Worm (Caenorhabditis elegans) whole organism, L3 larva: ENCODE results near the gene ZK856.5.

ENCODE experiments used
- ZK546.5 ChIP-seq: sonication (generic microtip); optimal IDR thresholded peaks from 2 replicates; lab custom pipeline; 2017; ENCODE audit warnings: missing biosample characterization, missing genetic modification characterization
- aly-2 ChIP-seq: fragments of 150-350 bp; optimal IDR thresholded peaks from 2 replicates; lab custom pipeline; 2014; ENCODE audit warnings: missing biosample characterization, missing genetic modification characterization
- ceh-16 ChIP-seq: sonication (generic microtip); optimal IDR thresholded peaks from 2 replicates; lab custom pipeline; 2017; ENCODE audit warnings: missing biosample characterization, missing genetic modification characterization
- ceh-28 ChIP-seq: fragments of 150-350 bp; optimal IDR thresholded peaks from 2 replicates; lab custom pipeline; 2014; ENCODE audit warnings: missing biosample characterization, missing genetic modification reagents, missing genetic modification characterization
- ceh-9 ChIP-seq: sonication (generic microtip); optimal IDR thresholded peaks from 2 replicates; lab custom pipeline; 2018; ENCODE audit warnings: missing biosample characterization, missing genetic modification characterization
- daf-12 ChIP-seq: fragments of 150-350 bp; optimal IDR thresholded peaks from 2 replicates; lab custom pipeline; 2014; ENCODE audit warnings: missing biosample characterization, missing genetic modification reagents, missing genetic modification characterization
- egl-27 ChIP-seq: sonication (generic microtip); optimal IDR thresholded peaks from 4 replicates; lab custom pipeline; 2017; ENCODE audit warnings: missing biosample characterization, missing genetic modification reagents, missing genetic modification characterization
- elt-1 ChIP-seq: fragments of 150-350 bp; optimal IDR thresholded peaks from 2 replicates; lab custom pipeline; 2014; ENCODE audit warnings: missing biosample characterization, missing genetic modification characterization
- elt-2 ChIP-seq: sonication (generic microtip); optimal IDR thresholded peaks from 2 replicates; lab custom pipeline; 2016; ENCODE audit warnings: missing genetic modification reagents, mild to moderate bottlenecking, missing genetic modification characterization, missing compliant biosample characterization
- elt-3 ChIP-seq, 3 experiments: fragments of 150-350 bp in 1 of 3; sonication (generic microtip) in 2 of 3; optimal IDR thresholded peaks; 2 replicates in 2 of 3; 4 replicates in 1 of 3; lab custom pipeline; 2014 to 2017; ENCODE audit warnings: missing biosample characterization in 3 of 3, missing genetic modification characterization in 3 of 3
- eor-1 ChIP-seq, 2 experiments: fragments of 150-350 bp; optimal IDR thresholded peaks; 2 replicates each; lab custom pipeline; 2014 to 2018; ENCODE audit warnings: missing biosample characterization in 2 of 2, missing genetic modification characterization in 2 of 2
- fkh-10 ChIP-seq: sonication (generic microtip); optimal IDR thresholded peaks from 2 replicates; lab custom pipeline; 2017; ENCODE audit warnings: missing biosample characterization, missing genetic modification reagents, missing genetic modification characterization
- fkh-2 ChIP-seq: fragments of 150-350 bp; optimal IDR thresholded peaks from 2 replicates; lab custom pipeline; 2014; ENCODE audit warnings: missing biosample characterization, missing genetic modification reagents, missing genetic modification characterization
- fos-1 ChIP-seq: fragments of 150-350 bp; optimal IDR thresholded peaks from 2 replicates; lab custom pipeline; 2014; ENCODE audit warnings: missing biosample characterization, missing genetic modification characterization
- hmg-11 ChIP-seq: sonication (generic microtip); optimal IDR thresholded peaks from 2 replicates; lab custom pipeline; 2016; ENCODE audit warnings: missing genetic modification characterization, missing compliant biosample characterization
- jun-1 ChIP-seq: fragments of 150-350 bp; optimal IDR thresholded peaks from 2 replicates; lab custom pipeline; 2014; ENCODE audit warnings: missing biosample characterization, missing genetic modification reagents, missing genetic modification characterization
- lin-15B ChIP-seq: fragments of 150-350 bp; optimal IDR thresholded peaks from 2 replicates; lab custom pipeline; 2014; ENCODE audit warnings: missing biosample characterization, missing genetic modification characterization
- lin-39 ChIP-seq: fragments of 150-350 bp; optimal IDR thresholded peaks from 2 replicates; lab custom pipeline; 2018; ENCODE audit warnings: missing biosample characterization, missing genetic modification reagents, missing genetic modification characterization
- lsy-12 ChIP-seq: sonication (generic microtip); optimal IDR thresholded peaks from 2 replicates; lab custom pipeline; 2016; ENCODE audit warnings: mild to moderate bottlenecking, missing genetic modification characterization, missing compliant biosample characterization
- mdl-1 ChIP-seq: fragments of 150-350 bp; optimal IDR thresholded peaks from 2 replicates; lab custom pipeline; 2014; ENCODE audit warnings: missing biosample characterization, missing genetic modification characterization
- mml-1 ChIP-seq: fragments of 150-350 bp; sonication (generic microtip); optimal IDR thresholded peaks from 3 replicates; lab custom pipeline; 2014; ENCODE audit warnings: missing biosample characterization, missing genetic modification characterization
- nfya-1 ChIP-seq: sonication (generic microtip); optimal IDR thresholded peaks from 2 replicates; lab custom pipeline; 2017; ENCODE audit warnings: missing genetic modification characterization, mild to moderate bottlenecking, missing compliant biosample characterization, antibody characterized with exemption, moderate library complexity; ENCODE audit not compliant: insufficient read depth
- nhr-12 ChIP-seq: fragments of 150-350 bp; optimal IDR thresholded peaks from 2 replicates; lab custom pipeline; 2014; ENCODE audit warnings: missing biosample characterization, missing genetic modification characterization
- nhr-23 ChIP-seq: fragments of 150-350 bp; optimal IDR thresholded peaks from 2 replicates; lab custom pipeline; 2014; ENCODE audit warnings: missing biosample characterization, missing genetic modification reagents, missing genetic modification characterization
- nhr-237 ChIP-seq: fragments of 150-350 bp; optimal IDR thresholded peaks from 2 replicates; lab custom pipeline; 2014; ENCODE audit warnings: missing biosample characterization, missing genetic modification characterization
- nhr-25 ChIP-seq: sonication (generic microtip); optimal IDR thresholded peaks from 2 replicates; lab custom pipeline; 2017; ENCODE audit warnings: missing biosample characterization, missing genetic modification characterization
- nhr-67 ChIP-seq: fragments of 150-350 bp; optimal IDR thresholded peaks from 2 replicates; lab custom pipeline; 2014; ENCODE audit warnings: missing biosample characterization, missing genetic modification characterization
- nhr-76 ChIP-seq: fragments of 150-350 bp; sonication (generic microtip); optimal IDR thresholded peaks from 5 replicates; lab custom pipeline; 2014; ENCODE audit warnings: missing biosample characterization, missing genetic modification characterization
- nhr-77 ChIP-seq: fragments of 150-350 bp; optimal IDR thresholded peaks from 2 replicates; lab custom pipeline; 2014; ENCODE audit warnings: missing biosample characterization, missing genetic modification characterization
- pha-4 ChIP-seq: fragments of 150-350 bp; optimal IDR thresholded peaks from 2 replicates; lab custom pipeline; 2014; ENCODE audit warnings: missing biosample characterization, missing genetic modification reagents, missing genetic modification characterization
- pqm-1 ChIP-seq: fragments of 150-350 bp; optimal IDR thresholded peaks from 2 replicates; lab custom pipeline; 2017; ENCODE audit warnings: missing biosample characterization, missing genetic modification characterization, inconsistent platforms
- sea-2 ChIP-seq: fragments of 150-350 bp; sonication (generic microtip); optimal IDR thresholded peaks from 4 replicates; lab custom pipeline; 2014; ENCODE audit warnings: missing biosample characterization, missing genetic modification reagents, missing genetic modification characterization
- skn-1 ChIP-seq: fragments of 150-350 bp; optimal IDR thresholded peaks from 2 replicates; lab custom pipeline; 2014; ENCODE audit warnings: missing biosample characterization, missing genetic modification characterization
- snpc-4 ChIP-seq: fragments of 150-350 bp; optimal IDR thresholded peaks from 2 replicates; lab custom pipeline; 2014; ENCODE audit warnings: missing biosample characterization, missing genetic modification characterization
- tbx-2 ChIP-seq: sonication (generic microtip); optimal IDR thresholded peaks from 2 replicates; lab custom pipeline; 2016; ENCODE audit warnings: mild to moderate bottlenecking, missing genetic modification characterization, missing compliant biosample characterization
- unc-39 ChIP-seq: sonication (generic microtip); optimal IDR thresholded peaks from 4 replicates; lab custom pipeline; 2017; ENCODE audit warnings: missing biosample characterization, missing genetic modification characterization
- unc-62 ChIP-seq: fragments of 150-350 bp; sonication (generic microtip); optimal IDR thresholded peaks from 4 replicates; lab custom pipeline; 2014; ENCODE audit warnings: missing biosample characterization, missing genetic modification reagents, missing genetic modification characterization
- ztf-11 ChIP-seq: fragments of 150-350 bp; optimal IDR thresholded peaks from 2 replicates; lab custom pipeline; 2014; ENCODE audit warnings: missing biosample characterization, missing genetic modification characterization

ZK856.5 gene

ce11 chrV:10159972-10160371 is 30.0 kb downstream of the ZK856.5 start:
- TF ChIP-seq pha-4 (peak; percentile 15), lin-15B (no peak), elt-2 (peak; percentile 78), sea-2 (no peak), pqm-1 (tag; lab: Kevin White, UChicago) (peak; percentile 65), nhr-67 (tag; lab: Kevin White, UChicago) (no peak), skn-1 (tag; lab: Kevin White, UChicago) (no peak), eor-1 (tag; optimal IDR thresholded peaks at IDR 0.05; lab: Kevin White, UChicago) (no peak)

ce11 chrV:10158528-10158927 is 31.4 kb downstream of the ZK856.5 start, which contains the start of gene srsx-30:
srsx-30 (plus strand) TSS chrV:10158828.
- TF ChIP-seq ceh-9 (tag; lab: Kevin White, UChicago) (no peak), nhr-23 (no peak), unc-62 (GFP tag; lab: Kevin White, UChicago) (no peak), fkh-10 (GFP tag; lab: Kevin White, UChicago) (no peak), jun-1 (tag; lab: Kevin White, UChicago) (no peak), eor-1 (tag; optimal IDR thresholded peaks at IDR 0.05; lab: Kevin White, UChicago) (no peak), nhr-77 (tag; lab: Kevin White, UChicago) (no peak), nhr-12 (tag; lab: Kevin White, UChicago) (no peak), elt-1 (tag; lab: Kevin White, UChicago) (no peak), mml-1 (tag; lab: Kevin White, UChicago) (no peak), fkh-2 (tag; lab: Kevin White, UChicago) (no peak), nhr-76 (tag; lab: Kevin White, UChicago) (no peak), tbx-2 (tag; lab: Kevin White, UChicago) (no peak), mdl-1 (tag; lab: Kevin White, UChicago) (no peak)

- TF ChIP-seq lin-39 (tag; lab: Kevin White, UChicago) (no peak), jun-1 (tag; lab: Kevin White, UChicago) (no peak), nfya-1 (tag; lab: Kevin White, UChicago) (no peak), unc-39 (tag; lab: Kevin White, UChicago) (no peak), nhr-25 (tag; lab: Kevin White, UChicago) (no peak), lsy-12 (no peak), ceh-28 (no peak), aly-2 (no peak), nhr-76 (tag; lab: Kevin White, UChicago) (no peak), nhr-237 (tag; lab: Kevin White, UChicago) (no peak), daf-12 (no peak), fkh-2 (tag; lab: Kevin White, UChicago) (no peak), ZK546.5 (tag; lab: Kevin White, UChicago) (no peak)
These were observed 35.2 kb downstream of the ZK856.5 start, which contains the start of gene srsx-29 for ce11 chrV:10154698-10155097. srsx-29 (plus strand) TSS chrV:10154998.

ce11 chrV:10153076-10153475 is 36.9 kb downstream of the ZK856.5 start:
- TF ChIP-seq elt-3 (tag; optimal IDR thresholded peaks at IDR 0.05; lab: Kevin White, UChicago): no peak
- no peak for TF ChIP-seq snpc-4 (tag; lab: Kevin White, UChicago)

- TF ChIP-seq daf-12 (no peak), ztf-11 (tag; lab: Kevin White, UChicago) (no peak), nhr-77 (tag; lab: Kevin White, UChicago) (no peak), fkh-2 (tag; lab: Kevin White, UChicago) (no peak), lin-15B (no peak), fos-1 (tag; lab: Kevin White, UChicago) (no peak), ceh-9 (tag; lab: Kevin White, UChicago) (no peak), unc-62 (GFP tag; lab: Kevin White, UChicago) (no peak), aly-2 (no peak), nhr-25 (tag; lab: Kevin White, UChicago) (no peak), egl-27 (no peak), tbx-2 (tag; lab: Kevin White, UChicago) (no peak), mdl-1 (tag; lab: Kevin White, UChicago) (no peak), pha-4 (no peak), ceh-16 (tag; lab: Kevin White, UChicago) (no peak), hmg-11 (no peak)
- TF ChIP-seq, all 47 proteins: peak for 0
These were observed 37.7 kb downstream of the ZK856.5 start, which contains the start of gene srsx-28 for ce11 chrV:10152278-10152677. srsx-28 (plus strand) TSS chrV:10152578.
